Worm (Caenorhabditis elegans) whole organism, mixed stage, embryonic: ENCODE data around the gene F26A1.19.

Experiments
- M03D4.4 ChIP-seq: sonication (generic microtip); optimal IDR thresholded peaks from 2 replicates; lab custom pipeline; 2017; ENCODE audit warnings: mild to moderate bottlenecking, missing genetic modification characterization, missing compliant biosample characterization
- bed-3 ChIP-seq: fragments of 200-800 bp; sonication (Bioruptor generic); optimal IDR thresholded peaks from 3 replicates; lab custom pipeline; 2018; ENCODE audit warnings: mild to moderate bottlenecking, missing genetic modification characterization, moderate library complexity, missing compliant biosample characterization
- blmp-1 ChIP-seq: fragments of 150-350 bp; optimal IDR thresholded peaks from 2 replicates; lab custom pipeline; 2014; ENCODE audit warnings: missing biosample characterization, missing genetic modification characterization
- ceh-39 ChIP-seq: fragments of 150-350 bp; optimal IDR thresholded peaks from 2 replicates; lab custom pipeline; 2014; ENCODE audit warnings: missing biosample characterization, missing genetic modification characterization
- ceh-43 ChIP-seq: fragments of 200-800 bp; sonication (Bioruptor generic); optimal IDR thresholded peaks from 2 replicates; lab custom pipeline; 2018; ENCODE audit warnings: mild to moderate bottlenecking, missing genetic modification characterization, moderate library complexity, missing compliant biosample characterization
- ceh-83 ChIP-seq: fragments of 200-800 bp; sonication (Bioruptor generic); optimal IDR thresholded peaks from 2 replicates; lab custom pipeline; 2018; ENCODE audit warnings: mild to moderate bottlenecking, missing genetic modification characterization, missing compliant biosample characterization
- ces-1 ChIP-seq: fragments of 150-350 bp; optimal IDR thresholded peaks from 2 replicates; lab custom pipeline; 2014; ENCODE audit warnings: missing biosample characterization, missing genetic modification reagents, missing genetic modification characterization
- cnd-1 ChIP-seq: fragments of 200-800 bp; sonication (Bioruptor generic); optimal IDR thresholded peaks from 2 replicates; lab custom pipeline; 2018; ENCODE audit warnings: mild to moderate bottlenecking, missing genetic modification characterization, missing compliant biosample characterization
- drap-1 ChIP-seq: fragments of 200-800 bp; sonication (Bioruptor generic); optimal IDR thresholded peaks from 3 replicates; lab custom pipeline; 2018; ENCODE audit warnings: mild to moderate bottlenecking, missing genetic modification characterization, missing compliant biosample characterization
- elt-1 ChIP-seq: sonication (generic microtip); optimal IDR thresholded peaks from 2 replicates; lab custom pipeline; 2017; ENCODE audit warnings: missing genetic modification characterization, mild to moderate bottlenecking, missing compliant biosample characterization, antibody characterized with exemption, moderate library complexity, borderline replicate concordance; ENCODE audit not compliant: insufficient read depth
- elt-3 ChIP-seq: fragments of 150-350 bp; optimal IDR thresholded peaks from 2 replicates; lab custom pipeline; 2014; ENCODE audit warnings: missing biosample characterization, missing genetic modification characterization
- flh-1 ChIP-seq: fragments of 200-800 bp; sonication (Bioruptor generic); optimal IDR thresholded peaks from 2 replicates; lab custom pipeline; 2018; ENCODE audit warnings: mild to moderate bottlenecking, missing genetic modification characterization, moderate library complexity, missing compliant biosample characterization
- ham-2 ChIP-seq: fragments of 200-800 bp; sonication (Bioruptor generic); optimal IDR thresholded peaks from 2 replicates; lab custom pipeline; 2018; ENCODE audit warnings: mild to moderate bottlenecking, missing genetic modification characterization, missing compliant biosample characterization
- hlh-1 ChIP-seq: fragments of 150-350 bp; optimal IDR thresholded peaks from 2 replicates; lab custom pipeline; 2014; ENCODE audit warnings: missing biosample characterization, missing genetic modification reagents, missing genetic modification characterization
- lin-13 ChIP-seq: fragments of 150-350 bp; optimal IDR thresholded peaks from 2 replicates; lab custom pipeline; 2014; ENCODE audit warnings: missing biosample characterization, missing genetic modification characterization
- lin-32 ChIP-seq: fragments of 200-800 bp; sonication (Bioruptor generic); optimal IDR thresholded peaks from 2 replicates; lab custom pipeline; 2018; ENCODE audit warnings: mild to moderate bottlenecking, missing genetic modification characterization, missing compliant biosample characterization
- lsy-2 ChIP-seq: fragments of 150-350 bp; optimal IDR thresholded peaks from 2 replicates; lab custom pipeline; 2014; ENCODE audit warnings: missing biosample characterization, missing genetic modification characterization
- mab-5 ChIP-seq: fragments of 150-350 bp; optimal IDR thresholded peaks from 2 replicates; lab custom pipeline; 2014; ENCODE audit warnings: missing biosample characterization, missing genetic modification characterization
- mep-1 ChIP-seq: fragments of 150-350 bp; optimal IDR thresholded peaks from 2 replicates; lab custom pipeline; 2017; ENCODE audit warnings: missing biosample characterization, missing genetic modification reagents, missing genetic modification characterization, inconsistent platforms
- mls-2 ChIP-seq: sonication (generic microtip); optimal IDR thresholded peaks from 2 replicates; lab custom pipeline; 2016; ENCODE audit warnings: mild to moderate bottlenecking, missing genetic modification characterization, moderate library complexity, missing compliant biosample characterization
- nhr-12 ChIP-seq: fragments of 150-350 bp; optimal IDR thresholded peaks from 2 replicates; lab custom pipeline; 2014; ENCODE audit warnings: missing biosample characterization, missing genetic modification characterization
- nhr-2 ChIP-seq: fragments of 150-350 bp; optimal IDR thresholded peaks from 2 replicates; lab custom pipeline; 2014; ENCODE audit warnings: missing biosample characterization, missing genetic modification characterization
- nhr-237 ChIP-seq: fragments of 150-350 bp; optimal IDR thresholded peaks from 2 replicates; lab custom pipeline; 2014; ENCODE audit warnings: missing biosample characterization, missing genetic modification characterization
- nhr-28 ChIP-seq: fragments of 150-350 bp; optimal IDR thresholded peaks from 2 replicates; lab custom pipeline; 2014; ENCODE audit warnings: missing biosample characterization, missing genetic modification characterization
- nhr-76 ChIP-seq: sonication (generic microtip); optimal IDR thresholded peaks from 2 replicates; lab custom pipeline; 2017; ENCODE audit warnings: missing biosample characterization, missing genetic modification characterization
- pha-4 ChIP-seq: fragments of 150-350 bp; optimal IDR thresholded peaks from 2 replicates; lab custom pipeline; 2018; ENCODE audit warnings: missing biosample characterization, missing genetic modification reagents, missing genetic modification characterization
- sem-2 ChIP-seq: fragments of 200-800 bp; sonication (Bioruptor generic); optimal IDR thresholded peaks from 2 replicates; lab custom pipeline; 2018; ENCODE audit warnings: mild to moderate bottlenecking, missing genetic modification characterization, missing compliant biosample characterization
- snpc-4 ChIP-seq: fragments of 150-350 bp; optimal IDR thresholded peaks from 2 replicates; lab custom pipeline; 2014; ENCODE audit warnings: missing biosample characterization, missing genetic modification characterization
- sptf-1 ChIP-seq: sonication (generic microtip); optimal IDR thresholded peaks from 2 replicates; lab custom pipeline; 2017; ENCODE audit warnings: mild to moderate bottlenecking, missing genetic modification characterization, moderate library complexity, missing compliant biosample characterization
- tbx-8 ChIP-seq: fragments of 200-800 bp; sonication (Bioruptor generic); optimal IDR thresholded peaks from 2 replicates; lab custom pipeline; 2018; ENCODE audit warnings: mild to moderate bottlenecking, missing genetic modification characterization, moderate library complexity, missing compliant biosample characterization
- unc-120 ChIP-seq: sonication (generic microtip); optimal IDR thresholded peaks from 2 replicates; lab custom pipeline; 2017; ENCODE audit warnings: missing genetic modification characterization, missing compliant biosample characterization; ENCODE audit not compliant: poor library complexity, severe bottlenecking
- unc-39 ChIP-seq: fragments of 150-350 bp; optimal IDR thresholded peaks from 2 replicates; lab custom pipeline; 2014; ENCODE audit warnings: missing biosample characterization, missing genetic modification characterization
- unc-62 ChIP-seq: fragments of 150-350 bp; optimal IDR thresholded peaks from 2 replicates; lab custom pipeline; 2014; ENCODE audit warnings: missing biosample characterization, missing genetic modification reagents, missing genetic modification characterization
- zip-8 ChIP-seq: fragments of 150-350 bp; optimal IDR thresholded peaks from 2 replicates; lab custom pipeline; 2014; ENCODE audit warnings: missing biosample characterization, missing genetic modification characterization
- ztf-11 ChIP-seq: fragments of 150-350 bp; optimal IDR thresholded peaks from 2 replicates; lab custom pipeline; 2014; ENCODE audit warnings: missing biosample characterization, missing genetic modification characterization

Gene F26A1.19

DNA sequence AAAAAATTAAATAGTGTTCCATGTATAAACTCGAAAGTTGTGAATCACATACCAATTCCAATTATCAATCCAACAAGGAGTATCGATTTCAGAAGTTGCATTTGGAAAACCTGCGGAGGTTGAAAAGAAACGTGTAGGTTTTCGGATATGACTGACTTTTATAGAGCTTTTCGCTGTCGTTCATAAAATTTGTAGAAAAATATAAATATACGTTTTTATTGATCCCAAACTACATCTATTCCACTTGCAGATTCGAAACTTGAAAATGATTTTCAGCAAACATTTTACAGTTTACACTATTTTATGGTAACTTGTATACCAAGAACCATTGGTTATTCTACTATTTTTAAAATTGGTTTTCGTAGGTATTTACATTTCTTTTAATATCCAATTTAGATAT, 4.6 kb downstream of the F26A1.19 start, which contains the start of gene clec-156:
Gene clec-156, minus strand, starts transcription at position 101 of the 400 bp plus-strand sequence.
- TF ChIP-seq lin-13 (tag; lab: Kevin White, UChicago), result no peak
- TF ChIP-seq ceh-83, result no peak
- no peak for TF ChIP-seq M03D4.4 (tag; lab: Kevin White, UChicago)
- TF ChIP-seq nhr-28 (tag; lab: Kevin White, UChicago), result no peak
- TF ChIP-seq unc-62 (GFP tag; lab: Kevin White, UChicago), result no peak
- TF ChIP-seq lsy-2 (tag; lab: Kevin White, UChicago), result no peak
- no peak for TF ChIP-seq snpc-4 (tag; lab: Kevin White, UChicago)
- no peak for TF ChIP-seq sem-2 (GFP tag; lab: Kevin White, UChicago)
- no peak for TF ChIP-seq nhr-237 (tag; lab: Kevin White, UChicago)
- TF ChIP-seq hlh-1 (tag; lab: Kevin White, UChicago), result no peak
- TF ChIP-seq drap-1 (GFP tag; lab: Kevin White, UChicago), result no peak
- no peak for TF ChIP-seq cnd-1 (tag; lab: Kevin White, UChicago)
- no peak for TF ChIP-seq elt-1 (tag; lab: Kevin White, UChicago)
- no peak for TF ChIP-seq ceh-43 (GFP tag; lab: Kevin White, UChicago)
- no peak for TF ChIP-seq flh-1
- TF ChIP-seq blmp-1 (tag; lab: Kevin White, UChicago), result no peak

- TF ChIP-seq ceh-83, result no peak
- no peak for TF ChIP-seq elt-3 (tag; lab: Kevin White, UChicago)
- TF ChIP-seq nhr-2 (tag; lab: Kevin White, UChicago), result no peak
- no peak for TF ChIP-seq nhr-12 (tag; lab: Kevin White, UChicago)
- TF ChIP-seq mep-1 (tag; lab: Kevin White, UChicago), result no peak
- TF ChIP-seq mab-5 (tag; lab: Kevin White, UChicago), result no peak
Observed at ce11 chrIII:4844327-4844726, 6.8 kb downstream of the F26A1.19 start, which contains the start of the genes clec-157 and fkh-5. Gene clec-157, minus strand, starts transcription at chrIII:4844427. Gene fkh-5, plus strand, starts transcription at chrIII:4844662.

ce11 chrIII:4849739-4850138, 12.2 kb downstream of the F26A1.19 start, which contains the start of gene nonu-1:
Gene nonu-1, minus strand, starts transcription at chrIII:4849907.
- TF ChIP-seq ceh-39 (no peak), zip-8 (tag; lab: Kevin White, UChicago) (no peak), unc-62 (GFP tag; lab: Kevin White, UChicago) (no peak), nhr-237 (tag; lab: Kevin White, UChicago) (no peak), sem-2 (GFP tag; lab: Kevin White, UChicago) (no peak), elt-3 (tag; lab: Kevin White, UChicago) (no peak), ceh-43 (GFP tag; lab: Kevin White, UChicago) (no peak)
- TF ChIP-seq, all 35 proteins: peak for 0

DNA sequence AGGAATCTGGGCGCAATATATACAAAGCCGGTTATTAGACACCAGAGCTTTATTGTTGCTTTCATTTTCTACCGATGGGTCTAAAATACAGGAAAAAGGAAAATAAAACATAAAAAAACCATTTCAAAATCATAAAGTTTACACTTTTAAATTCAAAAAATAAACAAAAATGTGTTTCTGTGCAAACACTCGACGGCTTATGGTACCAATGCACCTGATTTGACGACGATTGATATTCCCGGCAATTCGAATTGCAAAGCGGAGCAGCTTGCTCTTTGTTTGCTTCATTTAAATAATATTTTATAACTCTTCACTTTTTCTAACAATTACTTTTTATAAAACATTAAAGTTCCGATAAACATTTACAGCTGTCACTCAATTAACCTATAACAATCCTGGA, 12.6 kb downstream of the F26A1.19 start, which contains the start of gene F26A1.1:
Gene F26A1.1, plus strand, starts transcription at position 369 of the 400 bp plus-strand sequence.
- TF ChIP-seq lsy-2 (tag; lab: Kevin White, UChicago), result peak; percentile 52
- TF ChIP-seq unc-62 (GFP tag; lab: Kevin White, UChicago), result no peak
- TF ChIP-seq lin-13 (tag; lab: Kevin White, UChicago), result no peak
- TF ChIP-seq unc-39, result no peak
- no peak for TF ChIP-seq cnd-1 (tag; lab: Kevin White, UChicago)
- no peak for TF ChIP-seq nhr-76 (tag; lab: Kevin White, UChicago)
- TF ChIP-seq snpc-4 (tag; lab: Kevin White, UChicago), result no peak
- TF ChIP-seq tbx-8 (GFP tag; lab: Kevin White, UChicago), result no peak
- no peak for TF ChIP-seq sptf-1
- peak; percentile 41 for TF ChIP-seq pha-4 (tag; lab: Kevin White, UChicago)
- TF ChIP-seq ham-2 (GFP tag; lab: Kevin White, UChicago), result no peak
- no peak for TF ChIP-seq nhr-2 (tag; lab: Kevin White, UChicago)
- peak; percentile 5 for TF ChIP-seq ces-1 (GFP tag; lab: Kevin White, UChicago)
- TF ChIP-seq sem-2 (GFP tag; lab: Kevin White, UChicago), result no peak
- TF ChIP-seq ztf-11 (tag; lab: Kevin White, UChicago), result no peak
- TF ChIP-seq ceh-43 (GFP tag; lab: Kevin White, UChicago), result no peak
- no peak for TF ChIP-seq drap-1 (GFP tag; lab: Kevin White, UChicago)
- TF ChIP-seq nhr-237 (tag; lab: Kevin White, UChicago), result peak; percentile 19
- no peak for TF ChIP-seq ceh-83
- no peak for TF ChIP-seq bed-3
- TF ChIP-seq unc-120, result no peak
- no peak for TF ChIP-seq M03D4.4 (tag; lab: Kevin White, UChicago)
- peak; percentile 23 for TF ChIP-seq mep-1 (tag; lab: Kevin White, UChicago)
- TF ChIP-seq mls-2 (tag; lab: Kevin White, UChicago), result no peak
- no peak for TF ChIP-seq hlh-1 (tag; lab: Kevin White, UChicago)
- no peak for TF ChIP-seq nhr-12 (tag; lab: Kevin White, UChicago)
- TF ChIP-seq zip-8 (tag; lab: Kevin White, UChicago), result no peak
- no peak for TF ChIP-seq flh-1
- no peak for TF ChIP-seq elt-1 (tag; lab: Kevin White, UChicago)
- no peak for TF ChIP-seq blmp-1 (tag; lab: Kevin White, UChicago)
- no peak for TF ChIP-seq nhr-28 (tag; lab: Kevin White, UChicago)
- TF ChIP-seq lin-32 (GFP tag; lab: Kevin White, UChicago), result no peak
- TF ChIP-seq elt-3 (tag; lab: Kevin White, UChicago), result no peak
- TF ChIP-seq ceh-39, result no peak
- TF ChIP-seq mab-5 (tag; lab: Kevin White, UChicago), result no peak
